Worm (Caenorhabditis elegans) whole organism, L1 larva: ENCODE results near the gene cdr-2.
A peak's percentile ranks its signal among the peaks of the same experiment; 100 is the strongest.

Source experiments
- ama-1 ChIP-seq: fragments of 150-350 bp; optimal IDR thresholded peaks from 2 replicates; lab custom pipeline; 2014
- elt-2 ChIP-seq: sonication (generic microtip); optimal IDR thresholded peaks from 2 replicates; lab custom pipeline; 2016; ENCODE audit warnings: missing genetic modification characterization, mild to moderate bottlenecking, inconsistent platforms, missing compliant biosample characterization, missing genetic modification reagents
- lin-13 ChIP-seq: fragments of 150-350 bp; optimal IDR thresholded peaks from 2 replicates; lab custom pipeline; 2014; ENCODE audit warnings: missing biosample characterization, missing genetic modification reagents, missing genetic modification characterization
- lir-3 ChIP-seq: sonication (generic microtip); optimal IDR thresholded peaks from 2 replicates; lab custom pipeline; 2016; ENCODE audit warnings: mild to moderate bottlenecking, missing genetic modification characterization, moderate library complexity, missing compliant biosample characterization; ENCODE audit not compliant: poor library complexity
- nhr-12 ChIP-seq: sonication (generic microtip); optimal IDR thresholded peaks from 2 replicates; lab custom pipeline; 2017; ENCODE audit warnings: missing biosample characterization, missing genetic modification characterization
- nhr-28 ChIP-seq: fragments of 150-350 bp; optimal IDR thresholded peaks from 2 replicates; lab custom pipeline; 2014; ENCODE audit warnings: missing biosample characterization, missing genetic modification characterization
- nhr-90 ChIP-seq: sonication (generic microtip); optimal IDR thresholded peaks from 2 replicates; lab custom pipeline; 2016; ENCODE audit warnings: mild to moderate bottlenecking, missing genetic modification characterization, missing compliant biosample characterization; ENCODE audit not compliant: poor library complexity

DNA sequence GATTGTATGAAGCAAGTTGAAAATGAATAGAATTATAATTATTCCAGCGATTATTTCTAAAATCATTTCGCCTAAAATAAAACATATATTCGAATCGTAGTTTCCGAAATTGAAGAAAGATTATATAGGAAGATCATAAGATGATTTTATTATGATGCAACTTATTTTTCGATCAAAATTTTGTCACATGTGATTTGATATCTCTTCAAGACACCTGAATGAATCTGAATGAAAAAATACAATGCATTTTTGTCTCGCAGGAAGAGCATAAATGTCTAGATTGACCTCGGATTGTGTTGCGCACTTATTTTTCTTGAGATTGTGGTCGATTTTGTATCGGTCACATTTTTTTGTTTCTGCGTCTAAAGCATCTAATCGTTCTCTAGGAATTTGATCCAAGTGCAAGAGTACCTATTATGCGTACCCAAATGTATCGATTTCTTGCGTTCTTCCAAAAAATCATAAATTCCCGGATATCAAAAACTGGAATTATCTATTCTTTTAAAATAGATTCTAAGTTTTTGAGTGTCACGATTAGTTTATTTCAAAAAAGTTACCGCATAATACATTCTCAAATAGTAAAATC lies 5.0 kb downstream of the cdr-2 start, which contains the start of gene hrg-2:
- TF ChIP-seq nhr-90 (tag; lab: Kevin White, UChicago) (peak; percentile 34), lir-3 (no peak), nhr-12 (no peak), lin-13 (GFP tag; lab: Kevin White, UChicago) (no peak), ama-1 (lab: Kevin White, UChicago) (no peak), elt-2 (tag; lab: Kevin White, UChicago) (no peak), nhr-28 (no peak)
